Fruit fly (Drosophila melanogaster): ENCODE measurements around the gene hoe1.

hoe1 gene

dm6 chr2L:4976988-4977551 is 44.9 kb upstream of the hoe1 start, which contains the start of the genes Gmd and CG3792 (continued):
- TF ChIP-seq Xbp1 (GFP tag; optimal IDR thresholded peaks at IDR 0.05) (peak; percentile 97), hb (GFP tag; IDR thresholded peaks at IDR 0.05; ENCODE audit: partially characterized antibody) (peak; percentile 88), sug (tag; optimal IDR thresholded peaks at IDR 0.05) (peak; percentile 93), CG16815 (GFP tag; optimal IDR thresholded peaks at IDR 0.05) (peak; percentile 93), CG4854 (GFP tag; optimal IDR thresholded peaks at IDR 0.05) (peak; percentile 95), ewg (GFP tag; optimal IDR thresholded peaks at IDR 0.05) (peak; percentile 89), CG1529 (GFP tag; optimal IDR thresholded peaks at IDR 0.05) (peak; percentile 86), CG31441 (GFP tag; IDR thresholded peaks at IDR 0.05) (peak; percentile 97), Sin3A (optimal IDR thresholded peaks at IDR 0.05) (peak; percentile 82), odd (GFP tag; optimal IDR thresholded peaks at IDR 0.05) (peak; percentile 91), CG6689 (GFP tag; IDR thresholded peaks at IDR 0.05) (peak; percentile 97), tio (GFP tag; optimal IDR thresholded peaks at IDR 0.05) (no peak), CG11247 (GFP tag; IDR thresholded peaks at IDR 0.05) (peak; percentile 96), pum (GFP tag; optimal IDR thresholded peaks at IDR 0.05) (peak; percentile 94), Hsf (GFP tag; optimal IDR thresholded peaks at IDR 0.05) (peak; percentile 97), CG18011 (GFP tag; optimal IDR thresholded peaks at IDR 0.05) (peak; percentile 84), pros (GFP tag; optimal IDR thresholded peaks at IDR 0.05) (peak; percentile 64), pan (optimal IDR thresholded peaks at IDR 0.05) (no peak), pan (GFP tag; optimal IDR thresholded peaks at IDR 0.05 in 1 of 2, IDR thresholded peaks at IDR 0.05 in 1 of 2) (peak in 1 of 2 experiments; percentile 96), CG8924 (tag; optimal IDR thresholded peaks at IDR 0.05) (peak; percentile 94), dm (GFP tag; optimal IDR thresholded peaks at IDR 0.05) (peak; percentile 83), bbx (GFP tag; IDR thresholded peaks at IDR 0.05; ENCODE audit: partially characterized antibody) (peak; percentile 81), CG15514 (GFP tag; optimal IDR thresholded peaks at IDR 0.05) (peak; percentile 88), CG8290 (GFP tag; optimal IDR thresholded peaks at IDR 0.05) (peak; percentile 95), CG8290 (tag; optimal IDR thresholded peaks at IDR 0.05) (peak; percentile 82 to 84), CG8388 (GFP tag; optimal IDR thresholded peaks at IDR 0.05) (peak; percentile 82), ab (GFP tag; optimal IDR thresholded peaks at IDR 0.05) (peak; percentile 84), gro (GFP tag; optimal IDR thresholded peaks at IDR 0.05) (peak; percentile 87), Oaz (GFP tag; IDR thresholded peaks at IDR 0.05) (peak; percentile 89), pho (GFP tag; optimal IDR thresholded peaks at IDR 0.05) (peak; percentile 96), abd-A (tag; optimal IDR thresholded peaks at IDR 0.05) (no peak), Sox100B (GFP tag; optimal IDR thresholded peaks at IDR 0.05) (no peak), CG17802 (tag; optimal IDR thresholded peaks at IDR 0.05) (peak; percentile 81), Hey (tag; optimal IDR thresholded peaks at IDR 0.05) (no peak), Ada2b (GFP tag; IDR thresholded peaks at IDR 0.05) (peak; percentile 96), CG15011 (GFP tag; optimal IDR thresholded peaks at IDR 0.05) (no peak), klu (GFP tag; IDR thresholded peaks at IDR 0.05) (peak; percentile 95), da (GFP tag; optimal IDR thresholded peaks at IDR 0.05) (peak; percentile 69), CG10267 (tag; optimal IDR thresholded peaks at IDR 0.05) (peak; percentile 98), CG9609 (GFP tag; optimal IDR thresholded peaks at IDR 0.05) (peak; percentile 91), row (GFP tag; IDR thresholded peaks at IDR 0.05) (peak; percentile 99), CG14441 (GFP tag; IDR thresholded peaks at IDR 0.05) (peak; percentile 96), sna (GFP tag; IDR thresholded peaks at IDR 0.05; ENCODE audit: partially characterized antibody) (peak; percentile 80), Hr3 (GFP tag; optimal IDR thresholded peaks at IDR 0.05) (peak; percentile 95), CG33213 (GFP tag; optimal IDR thresholded peaks at IDR 0.05) (peak; percentile 86), maf-S (GFP tag; optimal IDR thresholded peaks at IDR 0.05) (peak; percentile 95), amos (GFP tag; IDR thresholded peaks at IDR 0.05; ENCODE audit: partially characterized antibody) (peak; percentile 76), oc (tag; optimal IDR thresholded peaks at IDR 0.05) (peak; percentile 92), HLH4C (GFP tag; IDR thresholded peaks at IDR 0.05; ENCODE audit: partially characterized antibody) (peak; percentile 84), Meics (GFP tag; optimal IDR thresholded peaks at IDR 0.05) (peak; percentile 96), CG9932 (GFP tag; IDR thresholded peaks at IDR 0.05) (peak; percentile 98)

All from whole organism, embryonic.